Fruit fly (Drosophila melanogaster) whole organism, embryonic: ENCODE data around the gene Nepl20.

Source experiments
- Adf1 ChIP-seq: fragments of 200-800 bp; sonication (Bioruptor generic); IDR thresholded peaks from 2 replicates; pipeline ENCODE4 v1.3.6; 2022; ENCODE audit warnings: missing biosample characterization, missing genetic modification characterization
- Asciz ChIP-seq: fragments of 200-800 bp; sonication (Bioruptor generic); optimal IDR thresholded peaks from 2 replicates; lab custom pipeline; 2017; ENCODE audit warnings: missing biosample characterization, mild to moderate bottlenecking, missing genetic modification characterization, missing genetic modification reagents
- Atf3 ChIP-seq: fragments of 200-800 bp; sonication (Bioruptor generic); optimal IDR thresholded peaks from 3 replicates; lab custom pipeline; 2016; ENCODE audit warnings: missing biosample characterization, missing genetic modification characterization
- Atf6 ChIP-seq: fragments of 200-800 bp; sonication (Bioruptor generic); IDR thresholded peaks from 2 replicates; pipeline ENCODE4 v1.3.6; 2022; ENCODE audit warnings: missing biosample characterization, missing genetic modification characterization
- CG12155 ChIP-seq: fragments of 200-800 bp; sonication (Bioruptor generic); optimal IDR thresholded peaks from 3 replicates; lab custom pipeline; 2016; ENCODE audit warnings: missing biosample characterization, missing genetic modification characterization
- CG13123 ChIP-seq: fragments of 200-800 bp; sonication (Bioruptor generic); optimal IDR thresholded peaks from 2 replicates; lab custom pipeline; 2016; ENCODE audit warnings: missing biosample characterization, missing genetic modification characterization
- CG14965 ChIP-seq: fragments of 200-800 bp; sonication (Bioruptor generic); optimal IDR thresholded peaks from 2 replicates; lab custom pipeline; 2016; ENCODE audit warnings: missing biosample characterization, missing genetic modification characterization, borderline replicate concordance
- CG15269 ChIP-seq: fragments of 200-800 bp; sonication (Bioruptor generic); optimal IDR thresholded peaks from 2 replicates; lab custom pipeline; 2018; ENCODE audit warnings: missing biosample characterization, mild to moderate bottlenecking, missing genetic modification characterization, moderate library complexity
- CG15696 ChIP-seq: fragments of 200-800 bp; sonication (Bioruptor generic); optimal IDR thresholded peaks from 2 replicates; lab custom pipeline; 2019; ENCODE audit warnings: missing biosample characterization, mild to moderate bottlenecking, missing genetic modification characterization, moderate library complexity
- CG17385 ChIP-seq: fragments of 200-800 bp; sonication (Bioruptor generic); optimal IDR thresholded peaks from 3 replicates; lab custom pipeline; 2018; ENCODE audit warnings: missing biosample characterization, mild to moderate bottlenecking, missing genetic modification characterization
- CG18599 ChIP-seq: fragments of 200-800 bp; sonication (Bioruptor generic); optimal IDR thresholded peaks from 3 replicates; lab custom pipeline; 2017; ENCODE audit warnings: missing biosample characterization, missing genetic modification characterization, mild to moderate bottlenecking, moderate library complexity, missing genetic modification reagents
- CG2202 ChIP-seq: fragments of 200-800 bp; sonication (Bioruptor generic); optimal IDR thresholded peaks from 2 replicates; lab custom pipeline; 2018; ENCODE audit warnings: missing biosample characterization, mild to moderate bottlenecking, missing genetic modification characterization
- CG31224 ChIP-seq: fragments of 200-800 bp; sonication (Bioruptor generic); IDR thresholded peaks from 2 replicates; pipeline ENCODE4 v1.3.6; 2022; ENCODE audit warnings: missing biosample characterization, missing genetic modification characterization
- CG4360 ChIP-seq: fragments of 200-800 bp; sonication (Bioruptor generic); IDR thresholded peaks from 2 replicates; pipeline ENCODE4 v1.3.6; 2022; ENCODE audit warnings: missing biosample characterization, missing genetic modification characterization
- CG4707 ChIP-seq: fragments of 200-800 bp; sonication (Bioruptor generic); optimal IDR thresholded peaks from 2 replicates; lab custom pipeline; 2018; ENCODE audit warnings: missing biosample characterization, mild to moderate bottlenecking, missing genetic modification characterization, moderate library complexity
- CG5245 ChIP-seq: fragments of 200-800 bp; sonication (Bioruptor generic); optimal IDR thresholded peaks from 3 replicates; lab custom pipeline; 2016; ENCODE audit warnings: missing biosample characterization, missing genetic modification characterization
- CG6272 ChIP-seq: fragments of 200-800 bp; sonication (Bioruptor generic); IDR thresholded peaks from 2 replicates; pipeline ENCODE4 v1.3.6; 2022; ENCODE audit warnings: missing biosample characterization, missing genetic modification characterization
- CG7271 ChIP-seq: fragments of 200-800 bp; sonication (Bioruptor generic); optimal IDR thresholded peaks from 2 replicates; lab custom pipeline; 2018; ENCODE audit warnings: missing biosample characterization, mild to moderate bottlenecking, missing genetic modification characterization, moderate library complexity
- CG7556 ChIP-seq: fragments of 200-800 bp; sonication (Bioruptor generic); optimal IDR thresholded peaks from 2 replicates; lab custom pipeline; 2017; ENCODE audit warnings: missing biosample characterization, mild to moderate bottlenecking, missing genetic modification characterization
- CG8089 ChIP-seq: fragments of 200-800 bp; sonication (Bioruptor generic); optimal IDR thresholded peaks from 3 replicates; lab custom pipeline; 2016; ENCODE audit warnings: missing biosample characterization, missing genetic modification characterization
- CG8281 ChIP-seq: fragments of 200-800 bp; sonication (Bioruptor generic); optimal IDR thresholded peaks from 2 replicates; lab custom pipeline; 2018; ENCODE audit warnings: missing biosample characterization, mild to moderate bottlenecking, missing genetic modification characterization, moderate library complexity
- CG9727 ChIP-seq: fragments of 200-800 bp; sonication (Bioruptor generic); optimal IDR thresholded peaks from 3 replicates; lab custom pipeline; 2017; ENCODE audit warnings: missing biosample characterization, mild to moderate bottlenecking, missing genetic modification characterization
- CG9797 ChIP-seq: fragments of 200-800 bp; sonication (Bioruptor generic); optimal IDR thresholded peaks from 3 replicates; lab custom pipeline; 2018; ENCODE audit warnings: missing biosample characterization, mild to moderate bottlenecking, missing genetic modification characterization
- CG9876 ChIP-seq: fragments of 200-800 bp; sonication (Bioruptor generic); optimal IDR thresholded peaks from 2 replicates; lab custom pipeline; 2016; ENCODE audit warnings: missing biosample characterization, missing genetic modification characterization
- Camta ChIP-seq: fragments of 200-800 bp; sonication (Bioruptor generic); optimal IDR thresholded peaks from 2 replicates; lab custom pipeline; 2016; ENCODE audit warnings: missing biosample characterization, missing genetic modification characterization
- Dfd ChIP-seq, 2 experiments: fragments of >200 bp; optimal IDR thresholded peaks; 2 replicates each; lab custom pipeline; 2017; ENCODE audit warnings: missing biosample characterization in 2 of 2, missing genetic modification characterization in 2 of 2
- Gsc ChIP-seq: fragments of 200-800 bp; sonication (Bioruptor generic); IDR thresholded peaks from 2 replicates; pipeline ENCODE4 v1.3.6; 2022; ENCODE audit warnings: missing biosample characterization, missing genetic modification characterization
- Gug ChIP-seq: fragments of 200-800 bp; sonication (Bioruptor generic); IDR thresholded peaks from 4 replicates; pipeline ENCODE4 v1.3.6; 2022; ENCODE audit warnings: missing biosample characterization, missing genetic modification characterization
- Hr51 ChIP-seq, 2 experiments: fragments of 200-800 bp; sonication (Bioruptor generic); optimal IDR thresholded peaks; 2 replicates in 1 of 2; 3 replicates in 1 of 2; lab custom pipeline; 2016 to 2018; ENCODE audit warnings: missing biosample characterization in 2 of 2, missing genetic modification characterization in 2 of 2, mild to moderate bottlenecking in 1 of 2, moderate library complexity in 1 of 2
- Lhr ChIP-seq: fragments of 200-800 bp; sonication (Bioruptor generic); optimal IDR thresholded peaks from 3 replicates; lab custom pipeline; 2017; ENCODE audit warnings: mild to moderate bottlenecking, missing biosample characterization, missing genetic modification reagents, missing genetic modification characterization
- Meics ChIP-seq: fragments of 200-800 bp; sonication (Bioruptor generic); optimal IDR thresholded peaks from 2 replicates; lab custom pipeline; 2017; ENCODE audit warnings: missing biosample characterization, mild to moderate bottlenecking, missing genetic modification characterization
- NK7.1 ChIP-seq: fragments of 200-800 bp; sonication (Bioruptor generic); optimal IDR thresholded peaks from 3 replicates; lab custom pipeline; 2016; ENCODE audit warnings: missing biosample characterization, missing genetic modification characterization
- Oaz ChIP-seq: fragments of 200-800 bp; sonication (Bioruptor generic); IDR thresholded peaks from 2 replicates; pipeline ENCODE4 v1.3.6; 2022; ENCODE audit warnings: missing biosample characterization, missing genetic modification characterization
- Oli ChIP-seq: fragments of 200-800 bp; sonication (Bioruptor generic); optimal IDR thresholded peaks from 2 replicates; lab custom pipeline; 2018; ENCODE audit warnings: missing biosample characterization, mild to moderate bottlenecking, missing genetic modification characterization, moderate library complexity
- aop ChIP-seq: fragments of 200-800 bp; sonication (Bioruptor generic); IDR thresholded peaks from 2 replicates; pipeline ENCODE4 v1.3.6; 2022; ENCODE audit warnings: missing biosample characterization, missing genetic modification characterization
- corto ChIP-seq: fragments of 200-800 bp; sonication (Bioruptor generic); optimal IDR thresholded peaks from 2 replicates; lab custom pipeline; 2016; ENCODE audit warnings: missing biosample characterization, mild to moderate bottlenecking, missing genetic modification characterization, moderate library complexity
- dimm ChIP-seq: fragments of 200-800 bp; sonication (Bioruptor generic); IDR thresholded peaks from 2 replicates; pipeline ENCODE4 v1.3.6; 2022; ENCODE audit warnings: missing biosample characterization, missing genetic modification characterization
- dpn ChIP-seq, 2 experiments: fragments of 200-800 bp; sonication (Bioruptor generic); optimal IDR thresholded peaks; 3 replicates each; lab custom pipeline; 2016; ENCODE audit warnings: missing biosample characterization in 2 of 2, missing genetic modification characterization in 2 of 2
- ewg ChIP-seq: fragments of 200-800 bp; sonication (Bioruptor generic); optimal IDR thresholded peaks from 3 replicates; lab custom pipeline; 2017; ENCODE audit warnings: mild to moderate bottlenecking, missing biosample characterization, missing genetic modification reagents, missing genetic modification characterization
- eyg ChIP-seq: fragments of 200-800 bp; sonication (Bioruptor generic); optimal IDR thresholded peaks from 3 replicates; lab custom pipeline; 2016; ENCODE audit warnings: missing biosample characterization, missing genetic modification characterization
- fd102C ChIP-seq: fragments of 200-800 bp; sonication (Bioruptor generic); optimal IDR thresholded peaks from 2 replicates; lab custom pipeline; 2018; ENCODE audit warnings: missing biosample characterization, mild to moderate bottlenecking, missing genetic modification characterization, moderate library complexity
- gsb-n ChIP-seq: fragments of 200-800 bp; sonication (Bioruptor generic); optimal IDR thresholded peaks from 3 replicates; lab custom pipeline; 2018; ENCODE audit warnings: missing biosample characterization, mild to moderate bottlenecking, missing genetic modification characterization
- lbe ChIP-seq: fragments of 200-800 bp; sonication (Bioruptor generic); optimal IDR thresholded peaks from 2 replicates; lab custom pipeline; 2016; ENCODE audit warnings: missing biosample characterization, mild to moderate bottlenecking, missing genetic modification characterization
- maf-S ChIP-seq: fragments of 200-800 bp; sonication (Bioruptor generic); optimal IDR thresholded peaks from 2 replicates; lab custom pipeline; 2016; ENCODE audit warnings: missing biosample characterization, missing genetic modification characterization
- nmo ChIP-seq: fragments of 200-800 bp; sonication (Bioruptor generic); optimal IDR thresholded peaks from 2 replicates; lab custom pipeline; 2018; ENCODE audit warnings: missing biosample characterization, mild to moderate bottlenecking, missing genetic modification characterization, moderate library complexity
- phol ChIP-seq: fragments of 200-800 bp; sonication (Bioruptor generic); optimal IDR thresholded peaks from 3 replicates; lab custom pipeline; 2018; ENCODE audit warnings: missing biosample characterization, mild to moderate bottlenecking, missing genetic modification characterization, moderate library complexity
- ranshi ChIP-seq: fragments of 200-800 bp; sonication (Bioruptor generic); IDR thresholded peaks from 2 replicates; pipeline ENCODE4 v1.3.6; 2022; ENCODE audit warnings: missing biosample characterization, missing genetic modification characterization
- sob ChIP-seq: fragments of 200-800 bp; sonication (Bioruptor generic); IDR thresholded peaks from 2 replicates; pipeline ENCODE4 v1.3.6; 2022; ENCODE audit warnings: missing biosample characterization, missing genetic modification characterization

The Nepl20 gene

DNA sequence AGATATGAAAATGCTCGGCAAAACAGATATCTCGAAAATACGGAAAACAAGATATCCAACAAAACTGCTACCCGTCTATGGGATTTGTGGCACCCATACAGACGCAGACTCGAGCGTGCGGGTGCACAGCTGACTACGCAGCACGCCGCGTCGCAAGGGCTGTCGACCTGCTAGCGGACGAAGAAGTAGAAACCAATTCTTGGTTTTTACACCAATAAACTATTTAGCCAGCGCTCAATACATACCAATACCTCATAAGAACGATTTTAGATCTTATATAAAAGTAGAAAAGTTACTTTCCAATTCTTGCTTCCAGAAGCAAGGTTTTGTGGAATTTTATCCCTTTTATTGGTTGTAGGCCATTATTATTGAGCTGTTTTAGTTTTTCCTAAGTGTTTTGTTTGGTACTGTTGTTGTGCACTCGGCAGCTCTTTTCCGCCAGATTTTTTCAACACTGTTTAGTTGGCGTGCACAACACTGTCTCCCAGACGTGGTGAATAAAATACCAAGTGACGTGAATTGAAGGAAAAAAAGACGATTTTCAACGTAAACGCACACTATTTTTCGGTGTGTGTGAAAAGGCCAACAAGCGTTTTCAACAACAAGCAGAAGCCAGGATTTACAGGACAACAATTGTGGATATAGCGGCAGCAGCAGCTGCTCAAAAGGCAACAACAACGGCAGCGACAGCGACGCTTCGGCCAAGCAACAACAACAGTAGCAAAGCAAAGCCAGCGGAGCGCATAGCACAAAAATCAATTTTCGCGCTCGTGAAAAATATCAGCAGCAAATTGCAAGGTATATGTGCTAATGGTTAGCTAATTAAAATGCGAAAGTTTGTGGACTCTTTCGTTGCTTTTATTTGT, 8.2 kb downstream of the Nepl20 start (continued):
- peak; percentile 63 for TF ChIP-seq Asciz (GFP tag; lab: Kevin White, UChicago)
- no peak for TF ChIP-seq dimm
- TF ChIP-seq Adf1 (GFP tag; lab: Robert Waterston, UW) = peak; percentile 62
- TF ChIP-seq Atf3 (GFP tag; lab: Kevin White, UChicago) = peak; percentile 70
- TF ChIP-seq ranshi (GFP tag; lab: Robert Waterston, UW) = peak; percentile 65
- no peak; the same call in none of the 2 replicates for TF ChIP-seq CG31224 (GFP tag; lab: Robert Waterston, UW)
- no peak for TF ChIP-seq fd102C (GFP tag; lab: Kevin White, UChicago)
- peak; percentile 83 for TF ChIP-seq CG8089
- peak; percentile 17 for TF ChIP-seq Lhr
- peak; percentile 58 for TF ChIP-seq CG8281 (tag; lab: Kevin White, UChicago)
- TF ChIP-seq NK7.1 (GFP tag; lab: Kevin White, UChicago) = peak; percentile 69
- peak; percentile 86 for TF ChIP-seq CG9876 (GFP tag; lab: Kevin White, UChicago)
- TF ChIP-seq CG15269 (tag; lab: Kevin White, UChicago) = peak; percentile 80
- no peak for TF ChIP-seq CG14965
- TF ChIP-seq Dfd (GFP tag; optimal IDR thresholded peaks at IDR 0.05; lab: Kevin White, UChicago) = no peak
- TF ChIP-seq Meics (GFP tag; lab: Kevin White, UChicago) = peak; percentile 87
- TF ChIP-seq CG7271 (tag; lab: Kevin White, UChicago) = peak; percentile 25
- TF ChIP-seq Hr51 (GFP tag; optimal IDR thresholded peaks at IDR 0.05; lab: Kevin White, UChicago) = peak; percentile 61 to 66
- peak; percentile 89 for TF ChIP-seq dpn (GFP tag; optimal IDR thresholded peaks at IDR 0.05; lab: Kevin White, UChicago)
- TF ChIP-seq CG9727 = peak; percentile 65
- TF ChIP-seq maf-S (GFP tag; lab: Kevin White, UChicago) = peak; percentile 72
- peak; percentile 68 for TF ChIP-seq Atf6 (GFP tag; lab: Robert Waterston, UW)
- TF ChIP-seq CG4360 = peak; percentile 92
- TF ChIP-seq Camta = peak; percentile 62
- TF ChIP-seq CG7556 (GFP tag; lab: Kevin White, UChicago) = peak; percentile 83
- peak; percentile 53 for TF ChIP-seq CG13123 (GFP tag; lab: Kevin White, UChicago)
- TF ChIP-seq ewg (GFP tag; lab: Kevin White, UChicago) = peak; percentile 95
- no peak for TF ChIP-seq CG2202 (tag; lab: Kevin White, UChicago)
- TF ChIP-seq CG12155 (GFP tag; lab: Kevin White, UChicago) = peak; percentile 82
- TF ChIP-seq CG4707 = no peak
- TF ChIP-seq CG5245 (GFP tag; lab: Kevin White, UChicago) = peak; percentile 80
- peak; percentile 76; the same call in 3 of the 4 replicates for TF ChIP-seq Gug (GFP tag; lab: Robert Waterston, UW)
- peak; percentile 76 for TF ChIP-seq sob (GFP tag; lab: Robert Waterston, UW)
- peak; percentile 33 for TF ChIP-seq CG9797 (GFP tag; lab: Kevin White, UChicago)
- TF ChIP-seq CG15696 (tag; lab: Kevin White, UChicago) = peak; percentile 75
- peak; percentile 68 for TF ChIP-seq lbe (GFP tag; lab: Kevin White, UChicago)
- peak; percentile 77 for TF ChIP-seq CG17385 (GFP tag; lab: Kevin White, UChicago)
- TF ChIP-seq gsb-n (tag; lab: Kevin White, UChicago) = no peak
- TF ChIP-seq aop (GFP tag; lab: Robert Waterston, UW) = no peak
- peak; percentile 91 for TF ChIP-seq CG18599 (GFP tag; lab: Kevin White, UChicago)
- TF ChIP-seq CG6272 (GFP tag; lab: Robert Waterston, UW) = peak; percentile 64
- TF ChIP-seq Gsc (GFP tag; lab: Robert Waterston, UW) = no peak
- TF ChIP-seq nmo = peak; percentile 67
- TF ChIP-seq phol (tag; lab: Kevin White, UChicago) = peak; percentile 83
- TF ChIP-seq eyg (GFP tag; lab: Kevin White, UChicago) = peak; percentile 82
- no peak for TF ChIP-seq corto
- peak; percentile 49 for TF ChIP-seq Oaz (GFP tag; lab: Robert Waterston, UW)
- TF ChIP-seq Oli = peak; percentile 41
